Worm (Caenorhabditis elegans) whole organism, late embryonic: ENCODE data around the gene B0416.5.

Experiments used
- C08G9.2 ChIP-seq: sonication (generic microtip); optimal IDR thresholded peaks from 2 replicates; lab custom pipeline; 2016; ENCODE audit warnings: mild to moderate bottlenecking, missing genetic modification characterization, moderate library complexity, missing compliant biosample characterization
- C38D4.7 ChIP-seq: fragments of 200-800 bp; sonication (Bioruptor generic); optimal IDR thresholded peaks from 2 replicates; lab custom pipeline; 2018; ENCODE audit warnings: mild to moderate bottlenecking, missing genetic modification characterization, moderate library complexity, missing compliant biosample characterization
- K02D7.2 ChIP-seq: sonication (generic microtip); optimal IDR thresholded peaks from 2 replicates; lab custom pipeline; 2017; ENCODE audit warnings: mild to moderate bottlenecking, missing genetic modification characterization, missing compliant biosample characterization
- K09A11.1 ChIP-seq: sonication (generic microtip); optimal IDR thresholded peaks from 2 replicates; lab custom pipeline; 2017; ENCODE audit warnings: antibody characterized with exemption, mild to moderate bottlenecking, missing genetic modification characterization, missing compliant biosample characterization; ENCODE audit not compliant: insufficient read depth
- Y22D7AL.16 ChIP-seq: sonication (generic microtip); optimal IDR thresholded peaks from 2 replicates; lab custom pipeline; 2016; ENCODE audit warnings: missing genetic modification characterization, missing compliant biosample characterization
- ama-1 ChIP-seq: fragments of 150-350 bp; optimal IDR thresholded peaks from 2 replicates; lab custom pipeline; 2014
- ceh-14 ChIP-seq: sonication (generic microtip); optimal IDR thresholded peaks from 2 replicates; lab custom pipeline; 2016; ENCODE audit warnings: missing genotype, missing genetic modification characterization, missing compliant biosample characterization
- ceh-18 ChIP-seq: sonication (generic microtip); optimal IDR thresholded peaks from 2 replicates; lab custom pipeline; 2016; ENCODE audit warnings: missing genetic modification characterization, missing compliant biosample characterization
- ceh-2 ChIP-seq: sonication (generic microtip); optimal IDR thresholded peaks from 2 replicates; lab custom pipeline; 2016; ENCODE audit warnings: missing genotype, missing genetic modification characterization, missing compliant biosample characterization
- ceh-22 ChIP-seq: sonication (generic microtip); optimal IDR thresholded peaks from 2 replicates; lab custom pipeline; 2017; ENCODE audit warnings: missing biosample characterization, missing genetic modification characterization
- ceh-30 ChIP-seq: fragments of 150-350 bp; optimal IDR thresholded peaks from 2 replicates; lab custom pipeline; 2014; ENCODE audit warnings: missing biosample characterization, missing genetic modification characterization
- ceh-31 ChIP-seq: sonication (generic microtip); optimal IDR thresholded peaks from 2 replicates; lab custom pipeline; 2016; ENCODE audit warnings: missing genetic modification characterization, missing compliant biosample characterization
- ceh-34 ChIP-seq: sonication (generic microtip); optimal IDR thresholded peaks from 2 replicates; lab custom pipeline; 2016; ENCODE audit warnings: mild to moderate bottlenecking, missing genetic modification characterization, missing compliant biosample characterization
- ceh-48 ChIP-seq: sonication (generic microtip); optimal IDR thresholded peaks from 2 replicates; lab custom pipeline; 2016; ENCODE audit warnings: missing genetic modification characterization, inconsistent platforms, missing compliant biosample characterization
- ceh-6 ChIP-seq: fragments of 200-800 bp; sonication (Bioruptor generic); optimal IDR thresholded peaks from 2 replicates; lab custom pipeline; 2018; ENCODE audit warnings: mild to moderate bottlenecking, missing genetic modification characterization, missing compliant biosample characterization
- che-1 ChIP-seq: sonication (generic microtip); optimal IDR thresholded peaks from 2 replicates; lab custom pipeline; 2016; ENCODE audit warnings: mild to moderate bottlenecking, missing genetic modification characterization, missing compliant biosample characterization
- dmd-4 ChIP-seq: sonication (generic microtip); optimal IDR thresholded peaks from 2 replicates; lab custom pipeline; 2016; ENCODE audit warnings: borderline replicate concordance, missing genetic modification characterization, missing compliant biosample characterization
- elt-2 ChIP-seq: sonication (generic microtip); optimal IDR thresholded peaks from 2 replicates; lab custom pipeline; 2016; ENCODE audit warnings: missing genetic modification reagents, missing genetic modification characterization, missing compliant biosample characterization
- elt-4 ChIP-seq: sonication (generic microtip); optimal IDR thresholded peaks from 2 replicates; lab custom pipeline; 2016; ENCODE audit warnings: missing genetic modification characterization, missing compliant biosample characterization
- eyg-1 ChIP-seq: sonication (generic microtip); optimal IDR thresholded peaks from 2 replicates; lab custom pipeline; 2016; ENCODE audit warnings: missing genotype, missing genetic modification characterization, missing compliant biosample characterization
- fkh-10 ChIP-seq: fragments of 150-350 bp; optimal IDR thresholded peaks from 2 replicates; lab custom pipeline; 2014; ENCODE audit warnings: missing biosample characterization, missing genetic modification reagents, missing genetic modification characterization
- gmeb-2 ChIP-seq: sonication (generic microtip); optimal IDR thresholded peaks from 2 replicates; lab custom pipeline; 2016; ENCODE audit warnings: missing genetic modification characterization, inconsistent platforms, missing compliant biosample characterization
- hlh-13 ChIP-seq: fragments of 200-800 bp; sonication (Bioruptor generic); optimal IDR thresholded peaks from 2 replicates; lab custom pipeline; 2018; ENCODE audit warnings: mild to moderate bottlenecking, missing genetic modification characterization, missing compliant biosample characterization
- hlh-30 ChIP-seq: sonication (generic microtip); optimal IDR thresholded peaks from 2 replicates; lab custom pipeline; 2017; ENCODE audit warnings: antibody characterized with exemption, missing genetic modification characterization, missing compliant biosample characterization; ENCODE audit not compliant: insufficient read depth
- lin-11 ChIP-seq: fragments of 200-800 bp; sonication (Bioruptor generic); optimal IDR thresholded peaks from 2 replicates; lab custom pipeline; 2018; ENCODE audit warnings: mild to moderate bottlenecking, missing genetic modification characterization, missing compliant biosample characterization
- madf-2 ChIP-seq: sonication (generic microtip); optimal IDR thresholded peaks from 2 replicates; lab custom pipeline; 2017; ENCODE audit warnings: missing genetic modification characterization, missing compliant biosample characterization
- nfya-1 ChIP-seq: sonication (generic microtip); optimal IDR thresholded peaks from 2 replicates; lab custom pipeline; 2017; ENCODE audit warnings: missing genetic modification characterization, mild to moderate bottlenecking, missing compliant biosample characterization, antibody characterized with exemption, moderate library complexity
- nhr-11 ChIP-seq: fragments of 150-350 bp; optimal IDR thresholded peaks from 2 replicates; lab custom pipeline; 2014; ENCODE audit warnings: missing biosample characterization, missing genetic modification characterization
- nhr-232 ChIP-seq: sonication (generic microtip); optimal IDR thresholded peaks from 2 replicates; lab custom pipeline; 2016; ENCODE audit warnings: missing genetic modification characterization, missing compliant biosample characterization
- pat-9 ChIP-seq: fragments of 200-800 bp; sonication (Bioruptor generic); optimal IDR thresholded peaks from 2 replicates; lab custom pipeline; 2018; ENCODE audit warnings: mild to moderate bottlenecking, missing genetic modification characterization, moderate library complexity, missing compliant biosample characterization
- pax-1 ChIP-seq: fragments of 150-350 bp; optimal IDR thresholded peaks from 2 replicates; lab custom pipeline; 2014; ENCODE audit warnings: missing biosample characterization, missing genetic modification characterization
- pha-2 ChIP-seq: sonication (generic microtip); optimal IDR thresholded peaks from 2 replicates; lab custom pipeline; 2017; ENCODE audit warnings: mild to moderate bottlenecking, missing genetic modification characterization, missing compliant biosample characterization
- pros-1 ChIP-seq: fragments of 150-350 bp; optimal IDR thresholded peaks from 2 replicates; lab custom pipeline; 2014; ENCODE audit warnings: missing biosample characterization, missing genetic modification reagents, missing genetic modification characterization
- ref-2 ChIP-seq: sonication (generic microtip); optimal IDR thresholded peaks from 2 replicates; lab custom pipeline; 2016; ENCODE audit warnings: missing genetic modification characterization, missing compliant biosample characterization
- rnt-1 ChIP-seq: sonication (generic microtip); optimal IDR thresholded peaks from 2 replicates; lab custom pipeline; 2016; ENCODE audit warnings: missing genetic modification characterization, missing compliant biosample characterization
- sox-2 ChIP-seq: fragments of 200-800 bp; sonication (Bioruptor generic); IDR thresholded peaks from 2 replicates; pipeline ENCODE4 v1.3.6; 2022; ENCODE audit warnings: missing genetic modification reagents, missing genetic modification characterization, missing compliant biosample characterization
- sox-4 ChIP-seq: sonication (generic microtip); optimal IDR thresholded peaks from 2 replicates; lab custom pipeline; 2017; ENCODE audit warnings: mild to moderate bottlenecking, missing genetic modification characterization, inconsistent platforms, missing compliant biosample characterization
- tbx-2 ChIP-seq: sonication (generic microtip); optimal IDR thresholded peaks from 2 replicates; lab custom pipeline; 2016; ENCODE audit warnings: missing genetic modification characterization, missing compliant biosample characterization
- tbx-7 ChIP-seq: sonication (generic microtip); optimal IDR thresholded peaks from 2 replicates; lab custom pipeline; 2016; ENCODE audit warnings: missing genotype, missing genetic modification characterization, missing compliant biosample characterization
- ttx-3 ChIP-seq: sonication (generic microtip); optimal IDR thresholded peaks from 2 replicates; lab custom pipeline; 2016; ENCODE audit warnings: missing genetic modification reagents, missing genetic modification characterization, missing compliant biosample characterization
- unc-86 ChIP-seq: sonication (generic microtip); optimal IDR thresholded peaks from 2 replicates; lab custom pipeline; 2016; ENCODE audit warnings: missing genetic modification characterization, missing compliant biosample characterization
- zip-5 ChIP-seq: sonication (generic microtip); optimal IDR thresholded peaks from 2 replicates; lab custom pipeline; 2016; ENCODE audit warnings: missing genetic modification characterization, missing compliant biosample characterization

B0416.5 gene

ce11 chrX:9261626-9262189 lies 8.9 kb downstream of the B0416.5 start:
- TF ChIP-seq elt-2 (tag; lab: Kevin White, UChicago), result peak; percentile 5
- no peak for TF ChIP-seq ceh-31 (tag; lab: Kevin White, UChicago)
- no peak for TF ChIP-seq C38D4.7 (GFP tag; lab: Kevin White, UChicago)

DNA sequence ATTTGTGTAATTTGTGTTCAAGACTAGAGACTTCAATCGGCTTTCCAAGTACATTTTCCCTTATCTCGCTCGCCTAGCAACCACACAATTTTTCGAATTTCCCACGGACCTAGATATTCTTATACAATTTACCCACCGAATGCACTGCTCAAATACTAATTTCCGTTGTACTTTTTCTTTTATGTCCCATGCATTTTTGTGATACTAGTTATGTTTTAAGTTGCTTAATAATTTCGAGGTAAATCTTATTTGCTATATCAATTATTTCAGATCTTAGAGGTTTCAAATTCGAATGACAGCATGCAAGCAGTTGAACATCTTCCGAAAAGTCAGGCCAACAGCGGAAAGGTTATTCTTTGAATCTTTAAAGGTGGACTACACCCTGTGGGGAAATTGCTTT lies 11.1 kb downstream of the B0416.5 start, which contains the start of gene F18G5.1:
Gene F18G5.1 (plus strand): TSS at position 301 of the 400 bp plus-strand sequence.
- TF ChIP-seq pros-1 (tag; lab: Kevin White, UChicago) (no peak), elt-4 (tag; lab: Kevin White, UChicago) (no peak), che-1 (tag; lab: Kevin White, UChicago) (no peak), ceh-22 (tag; lab: Kevin White, UChicago) (no peak), ceh-2 (tag; lab: Kevin White, UChicago) (no peak), pha-2 (no peak), C08G9.2 (tag; lab: Kevin White, UChicago) (no peak), ceh-48 (tag; lab: Kevin White, UChicago) (no peak), hlh-13 (GFP tag; lab: Kevin White, UChicago) (no peak), ama-1 (lab: Kevin White, UChicago) (no peak), ceh-30 (tag; lab: Kevin White, UChicago) (no peak), K09A11.1 (tag; lab: Kevin White, UChicago) (no peak), ceh-18 (no peak), unc-86 (tag; lab: Kevin White, UChicago) (no peak)
- TF ChIP-seq, all 69 proteins: peak for 0

DNA sequence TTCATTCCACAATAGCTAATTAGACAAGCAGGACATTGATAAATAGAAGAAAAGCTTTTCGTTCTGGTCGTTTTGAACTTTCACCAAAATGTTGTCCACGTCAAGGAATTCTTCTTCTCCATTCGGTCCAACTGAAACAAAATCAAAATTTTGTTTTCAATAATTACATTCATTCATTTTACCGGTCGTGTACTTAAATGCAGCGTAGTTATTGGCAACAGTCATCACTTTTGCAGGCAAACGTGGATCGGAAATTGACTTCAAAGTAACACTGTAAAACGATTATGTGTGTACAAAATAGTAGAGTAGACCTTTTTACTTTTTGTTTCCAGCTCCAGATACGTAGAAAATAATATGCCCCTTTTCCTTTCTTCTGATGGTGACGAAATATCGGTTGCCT lies 14.7 kb downstream of the B0416.5 start:
- no peak for TF ChIP-seq hlh-13 (GFP tag; lab: Kevin White, UChicago)

DNA sequence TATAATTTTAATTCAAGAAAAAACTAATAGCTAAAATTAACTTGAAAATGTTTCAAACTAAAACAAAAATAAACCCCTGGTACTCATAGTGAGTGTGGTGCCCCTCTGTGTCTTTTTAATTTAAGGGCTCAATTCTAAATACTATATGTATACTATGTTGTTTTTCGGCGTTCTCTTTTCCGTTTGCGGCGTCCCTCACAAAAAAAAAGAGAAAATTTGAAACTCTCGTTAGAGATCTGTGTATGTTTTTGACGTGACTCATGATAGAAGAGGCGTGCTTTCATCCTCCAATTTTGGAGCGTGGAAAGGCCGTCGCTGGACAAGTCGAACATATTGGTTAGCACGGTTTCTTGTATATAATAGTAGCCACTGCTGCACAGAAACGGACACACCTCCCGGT lies 19.2 kb downstream of the B0416.5 start, which contains the start of gene pes-8:
Gene pes-8 (plus strand): TSS at position 301 of the 400 bp plus-strand sequence.
- TF ChIP-seq nfya-1 (tag; lab: Kevin White, UChicago), result no peak
- no peak for TF ChIP-seq eyg-1
- TF ChIP-seq ceh-14, result no peak

DNA sequence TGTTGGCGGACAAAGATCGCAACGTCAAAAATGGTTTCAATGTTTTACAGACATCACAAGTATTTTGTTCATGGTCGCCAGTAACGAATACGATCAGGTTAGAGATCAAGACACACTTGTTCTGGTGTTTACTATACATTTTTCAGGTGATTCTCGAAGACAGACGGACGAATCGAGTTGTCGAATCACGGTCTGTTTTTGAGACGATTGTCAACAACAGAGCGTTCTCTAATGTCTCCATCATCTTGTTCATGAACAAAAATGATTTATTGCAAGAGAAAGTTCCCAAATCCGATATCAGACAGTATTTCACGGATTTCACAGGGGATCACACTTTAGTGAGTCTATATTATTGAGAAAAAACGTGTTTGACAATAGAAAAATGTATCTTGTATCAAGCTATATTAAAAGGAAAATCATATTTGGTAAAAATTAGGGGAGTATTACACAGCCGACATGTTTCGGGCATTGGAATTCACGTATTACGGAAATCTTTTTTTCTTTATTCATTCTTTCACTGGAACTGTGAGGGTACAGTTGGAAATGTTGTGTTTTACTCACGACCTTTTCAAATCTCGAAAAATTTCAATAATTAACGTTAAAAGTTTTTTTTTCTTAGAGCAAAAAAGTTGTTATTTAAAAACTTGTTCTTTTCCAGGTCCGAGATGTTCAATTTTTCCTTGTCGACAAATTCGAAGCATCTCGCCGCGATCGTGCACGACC lies 22.4 kb downstream of the B0416.5 start:
- TF ChIP-seq tbx-7 (tag; lab: Kevin White, UChicago) (no peak), eyg-1 (no peak), rnt-1 (tag; lab: Kevin White, UChicago) (no peak), sox-4 (tag; lab: Kevin White, UChicago) (no peak), pros-1 (tag; lab: Kevin White, UChicago) (no peak), lin-11 (tag; lab: Kevin White, UChicago) (no peak), tbx-2 (tag; lab: Kevin White, UChicago) (no peak), fkh-10 (GFP tag; lab: Kevin White, UChicago) (no peak), Y22D7AL.16 (tag; lab: Kevin White, UChicago) (no peak), ceh-6 (GFP tag; lab: Kevin White, UChicago) (no peak), pax-1 (tag; lab: Kevin White, UChicago) (no peak), elt-2 (tag; lab: Kevin White, UChicago) (no peak), ttx-3 (no peak), nhr-11 (tag; lab: Kevin White, UChicago) (no peak)

DNA sequence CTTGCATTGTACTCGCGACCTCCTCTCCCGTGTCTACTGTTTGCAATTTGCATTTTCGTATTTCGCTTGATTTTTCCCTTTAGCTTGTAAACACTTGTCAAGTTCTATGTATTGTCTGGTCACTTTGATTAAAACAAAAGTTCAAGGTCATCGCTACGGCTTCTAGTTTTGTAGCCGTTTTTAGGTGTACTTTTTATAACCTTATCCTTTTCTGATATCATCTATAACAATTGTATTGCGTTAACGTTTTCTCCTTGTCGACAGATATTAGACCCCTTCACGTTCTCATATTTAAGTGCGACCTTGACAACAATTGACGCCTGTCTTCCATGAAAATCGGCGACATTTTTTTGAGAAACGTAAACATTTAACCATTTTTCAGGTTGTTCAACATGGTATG lies 24.0 kb downstream of the B0416.5 start:
- no peak for TF ChIP-seq ceh-34 (tag; lab: Kevin White, UChicago)
- no peak for TF ChIP-seq sox-2 (GFP tag; lab: Robert Waterston, UW)
- TF ChIP-seq madf-2, result no peak
- TF ChIP-seq ref-2 (tag; lab: Kevin White, UChicago), result no peak
- TF ChIP-seq dmd-4 (tag; lab: Kevin White, UChicago), result no peak
- no peak for TF ChIP-seq K09A11.1 (tag; lab: Kevin White, UChicago)
- TF ChIP-seq nhr-232 (tag; lab: Kevin White, UChicago), result no peak
- no peak for TF ChIP-seq K02D7.2
- TF ChIP-seq fkh-10 (GFP tag; lab: Kevin White, UChicago), result no peak
- TF ChIP-seq hlh-30 (tag; lab: Kevin White, UChicago), result no peak
- no peak for TF ChIP-seq gmeb-2
- no peak for TF ChIP-seq pat-9 (tag; lab: Kevin White, UChicago)
- no peak for TF ChIP-seq Y22D7AL.16 (tag; lab: Kevin White, UChicago)
- TF ChIP-seq zip-5 (tag; lab: Kevin White, UChicago), result no peak
